Fruit fly (Drosophila melanogaster): ENCODE results near the gene CG7714.

DNA sequence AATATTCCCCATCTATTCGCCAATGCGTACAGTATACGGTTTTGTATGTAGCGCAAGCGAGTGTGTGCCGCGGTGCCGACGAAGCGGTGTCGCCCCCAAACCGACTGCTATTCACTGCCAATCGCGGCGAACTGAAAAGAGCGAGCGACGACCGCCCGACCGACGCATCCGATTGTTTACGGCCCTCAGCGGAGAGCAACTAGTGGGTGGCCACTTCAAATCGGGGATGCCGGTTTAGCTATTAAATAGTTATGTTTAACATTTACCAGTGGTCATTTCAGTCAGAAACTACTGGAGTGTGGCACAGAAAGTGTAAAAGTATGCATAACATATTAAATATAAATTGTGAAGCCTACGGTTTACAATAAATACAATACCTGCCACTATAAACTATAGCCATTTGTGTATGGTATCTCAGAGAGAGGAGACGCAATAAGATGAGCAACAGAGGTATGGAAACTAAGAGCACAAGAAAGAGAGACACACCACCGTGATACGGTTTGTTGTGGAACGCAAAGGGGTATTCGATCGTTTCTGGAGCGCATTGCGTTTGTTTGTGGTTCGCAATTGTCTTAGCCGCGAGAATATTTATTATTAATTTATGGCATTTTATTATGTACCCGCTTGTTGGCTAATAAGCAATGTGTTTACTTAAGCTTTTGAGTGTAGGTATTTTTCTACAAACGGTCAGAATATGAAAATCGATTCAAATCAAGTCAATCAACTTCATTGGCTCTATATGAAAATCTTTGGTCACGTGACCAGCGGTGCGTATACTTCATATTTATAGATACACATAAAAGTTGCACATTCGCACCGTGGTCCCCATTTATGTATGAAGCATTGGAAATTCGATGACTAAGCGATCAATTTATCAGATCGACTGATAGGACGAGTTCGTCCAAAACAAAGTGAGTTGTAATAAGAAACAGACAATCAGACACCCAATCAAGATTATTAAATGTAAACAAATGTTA is 14.0 kb upstream of the CG7714 start:
- no peak for TF ChIP-seq EcR (GFP tag; optimal IDR thresholded peaks at IDR 0.05)
- no peak for TF ChIP-seq pan (optimal IDR thresholded peaks at IDR 0.05)
